Fruit fly (Drosophila melanogaster) whole organism: ENCODE data around the gene CG33159.

Experiments used
- CG8478 ChIP-seq: fragments of >200 bp; optimal IDR thresholded peaks from 2 replicates; lab custom pipeline; 2018; ENCODE audit warnings: inconsistent platforms
- Dll ChIP-seq: fragments of >200 bp; optimal IDR thresholded peaks from 2 replicates; lab custom pipeline; 2017
- EcR ChIP-seq, 2 experiments: fragments of >200 bp; optimal IDR thresholded peaks; 2 replicates each; lab custom pipeline; 2017; ENCODE audit warnings: missing biosample characterization in 2 of 2, missing genetic modification characterization in 2 of 2, missing genetic modification reagents in 2 of 2
- pan ChIP-seq: fragments of >200 bp; optimal IDR thresholded peaks from 2 replicates; lab custom pipeline; 2017
- psq ChIP-seq: fragments of >200 bp; optimal IDR thresholded peaks from 2 replicates; lab custom pipeline; 2017
- usp ChIP-seq: fragments of >200 bp; optimal IDR thresholded peaks from 2 replicates; lab custom pipeline; 2017; ENCODE audit warnings: missing biosample characterization, missing genetic modification characterization, mixed read lengths

Gene CG33159

dm6 chr3L:3204348-3204747 lies at the start of gene CG33159:
CG33159 (minus strand) TSS chr3L:3204448.
- no peak for TF ChIP-seq EcR (GFP tag; optimal IDR thresholded peaks at IDR 0.05; lab: Kevin White, UChicago)

DNA sequence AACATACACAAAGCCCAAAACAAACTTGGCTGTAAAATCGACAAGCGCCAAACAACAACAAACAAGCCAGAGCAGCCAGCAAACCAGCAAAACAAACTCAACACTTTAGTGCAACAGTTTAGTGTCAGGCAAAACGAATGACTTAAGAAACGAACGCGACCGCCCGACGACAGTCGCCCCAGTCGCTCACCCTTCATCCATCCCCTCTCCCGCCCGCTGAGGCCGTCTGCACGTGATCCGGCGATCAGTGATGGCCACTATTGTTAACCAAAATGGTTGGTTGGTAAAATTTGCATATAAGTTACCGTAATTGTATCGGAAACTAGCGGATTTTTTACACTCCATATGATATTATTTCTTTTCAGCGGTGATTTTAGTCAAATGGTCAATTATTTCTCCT lies 49.4 kb upstream of the CG33159 start:
- TF ChIP-seq EcR (GFP tag; optimal IDR thresholded peaks at IDR 0.05; lab: Kevin White, UChicago) (no peak), Dll (lab: Kevin White, UChicago) (no peak), usp (GFP tag; lab: Kevin White, UChicago) (no peak), CG8478 (lab: Kevin White, UChicago) (no peak), psq (lab: Kevin White, UChicago) (no peak), pan (lab: Kevin White, UChicago) (no peak)

dm6 chr3L:3252884-3253283 lies 48.6 kb upstream of the CG33159 start:
- TF ChIP-seq usp (GFP tag; lab: Kevin White, UChicago), result no peak
- no peak for TF ChIP-seq psq (lab: Kevin White, UChicago)
- no peak for TF ChIP-seq CG8478 (lab: Kevin White, UChicago)
- no peak for TF ChIP-seq EcR (GFP tag; optimal IDR thresholded peaks at IDR 0.05; lab: Kevin White, UChicago)
- no peak for TF ChIP-seq Dll (lab: Kevin White, UChicago)
- TF ChIP-seq pan (lab: Kevin White, UChicago), result no peak

DNA sequence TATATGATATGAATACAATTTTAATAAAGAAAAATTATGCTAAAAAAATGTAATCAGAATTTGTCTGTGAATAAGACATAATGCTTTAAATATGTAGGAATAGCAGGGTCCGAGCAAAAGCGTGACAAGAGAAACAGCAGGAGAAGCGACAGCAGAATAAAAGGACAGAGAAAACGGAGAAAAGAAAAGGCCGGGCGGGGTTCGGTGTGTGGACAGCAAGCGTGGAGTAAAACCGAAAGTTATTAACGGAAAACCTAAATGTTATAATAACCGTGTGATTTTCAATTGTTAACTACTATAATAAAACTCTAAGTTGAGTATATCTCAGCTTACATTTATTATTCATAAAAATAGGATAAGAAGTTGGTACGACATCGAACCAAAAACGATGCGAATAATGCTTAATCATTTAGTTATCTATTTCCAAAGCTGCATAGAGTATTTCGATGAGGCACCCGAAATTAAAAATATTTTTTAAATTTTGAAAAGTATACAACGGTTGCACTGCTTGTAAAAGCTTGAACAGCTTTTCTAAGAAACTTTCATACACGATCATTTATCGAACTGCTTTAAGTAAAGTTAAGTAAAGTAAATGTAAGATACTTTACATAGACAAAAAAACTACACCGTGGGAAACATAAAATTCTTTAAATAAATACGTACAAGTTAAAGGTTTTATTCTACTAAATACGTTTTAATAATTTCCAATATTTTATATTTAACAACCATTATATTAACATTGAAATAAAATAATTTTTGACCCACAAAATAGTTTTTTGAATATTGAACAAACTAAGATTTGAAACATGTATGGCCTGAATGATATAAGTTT lies 47.6 kb upstream of the CG33159 start:
- TF ChIP-seq EcR (GFP tag; optimal IDR thresholded peaks at IDR 0.05; lab: Kevin White, UChicago), result no peak
- no peak for TF ChIP-seq pan (lab: Kevin White, UChicago)

DNA sequence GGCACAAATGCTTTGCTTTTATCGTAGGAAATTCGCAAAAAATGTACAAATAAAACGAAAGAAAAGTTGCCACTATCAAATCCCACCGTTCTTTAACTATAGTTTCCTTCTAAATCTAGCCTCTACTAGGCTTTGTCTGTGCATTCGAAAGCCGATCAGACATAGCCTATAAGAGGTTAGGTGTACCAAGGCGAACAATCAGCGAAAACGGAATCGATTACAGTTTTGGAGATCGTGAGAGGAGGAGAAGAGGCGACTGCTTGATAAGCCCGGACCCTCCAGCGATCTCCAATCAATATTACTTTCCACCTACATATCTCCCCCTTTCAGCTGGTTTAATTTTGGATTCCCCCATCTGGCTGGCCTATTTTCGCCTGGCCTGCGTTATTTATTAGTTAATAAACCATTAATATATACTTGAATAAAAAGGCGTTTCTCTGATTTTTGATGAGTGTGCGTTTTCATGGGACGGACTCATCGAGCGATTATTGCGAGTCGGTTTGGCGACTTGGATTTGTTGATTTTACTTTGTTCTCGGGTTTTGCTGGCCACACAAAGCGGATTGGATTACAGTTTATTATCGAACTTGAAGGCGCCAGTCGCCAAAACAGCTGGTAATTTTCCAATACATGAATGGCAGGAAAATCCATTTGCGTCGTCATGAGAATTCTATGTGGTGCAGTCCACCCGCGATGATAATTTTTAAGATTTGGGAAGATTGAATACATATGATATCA lies 46.8 kb upstream of the CG33159 start:
- TF ChIP-seq Dll (lab: Kevin White, UChicago), result no peak
- no peak for TF ChIP-seq psq (lab: Kevin White, UChicago)
- TF ChIP-seq usp (GFP tag; lab: Kevin White, UChicago), result no peak
- no peak for TF ChIP-seq pan (lab: Kevin White, UChicago)
- no peak for TF ChIP-seq EcR (GFP tag; optimal IDR thresholded peaks at IDR 0.05; lab: Kevin White, UChicago)
- no peak for TF ChIP-seq CG8478 (lab: Kevin White, UChicago)

- TF ChIP-seq psq (lab: Kevin White, UChicago) (no peak), pan (lab: Kevin White, UChicago) (no peak), usp (GFP tag; lab: Kevin White, UChicago) (no peak), Dll (lab: Kevin White, UChicago) (no peak), CG8478 (lab: Kevin White, UChicago) (no peak), EcR (GFP tag; optimal IDR thresholded peaks at IDR 0.05; lab: Kevin White, UChicago) (no peak)
Observed at dm6 chr3L:3249997-3250774, 45.9 kb upstream of the CG33159 start.

DNA sequence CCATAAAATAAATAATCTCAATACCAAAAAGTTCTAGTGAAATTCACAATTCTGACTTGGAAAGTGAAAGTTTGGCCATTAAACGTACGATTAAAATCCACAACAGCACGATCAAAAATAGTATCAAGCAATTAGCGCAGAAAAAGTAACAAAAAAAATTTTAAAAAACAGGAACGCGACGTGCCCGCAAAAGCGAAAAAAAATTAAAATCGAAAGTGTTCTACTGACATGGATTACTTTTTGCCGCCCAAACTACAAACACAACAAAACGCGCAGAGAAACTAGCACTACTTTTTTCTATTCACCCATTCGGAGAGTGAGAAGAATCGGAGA lies 45.4 kb upstream of the CG33159 start:
- TF ChIP-seq psq (lab: Kevin White, UChicago), result no peak
- TF ChIP-seq CG8478 (lab: Kevin White, UChicago), result no peak
- no peak for TF ChIP-seq usp (GFP tag; lab: Kevin White, UChicago)
- TF ChIP-seq EcR (GFP tag; optimal IDR thresholded peaks at IDR 0.05; lab: Kevin White, UChicago), result no peak
- no peak for TF ChIP-seq pan (lab: Kevin White, UChicago)
- no peak for TF ChIP-seq Dll (lab: Kevin White, UChicago)

DNA sequence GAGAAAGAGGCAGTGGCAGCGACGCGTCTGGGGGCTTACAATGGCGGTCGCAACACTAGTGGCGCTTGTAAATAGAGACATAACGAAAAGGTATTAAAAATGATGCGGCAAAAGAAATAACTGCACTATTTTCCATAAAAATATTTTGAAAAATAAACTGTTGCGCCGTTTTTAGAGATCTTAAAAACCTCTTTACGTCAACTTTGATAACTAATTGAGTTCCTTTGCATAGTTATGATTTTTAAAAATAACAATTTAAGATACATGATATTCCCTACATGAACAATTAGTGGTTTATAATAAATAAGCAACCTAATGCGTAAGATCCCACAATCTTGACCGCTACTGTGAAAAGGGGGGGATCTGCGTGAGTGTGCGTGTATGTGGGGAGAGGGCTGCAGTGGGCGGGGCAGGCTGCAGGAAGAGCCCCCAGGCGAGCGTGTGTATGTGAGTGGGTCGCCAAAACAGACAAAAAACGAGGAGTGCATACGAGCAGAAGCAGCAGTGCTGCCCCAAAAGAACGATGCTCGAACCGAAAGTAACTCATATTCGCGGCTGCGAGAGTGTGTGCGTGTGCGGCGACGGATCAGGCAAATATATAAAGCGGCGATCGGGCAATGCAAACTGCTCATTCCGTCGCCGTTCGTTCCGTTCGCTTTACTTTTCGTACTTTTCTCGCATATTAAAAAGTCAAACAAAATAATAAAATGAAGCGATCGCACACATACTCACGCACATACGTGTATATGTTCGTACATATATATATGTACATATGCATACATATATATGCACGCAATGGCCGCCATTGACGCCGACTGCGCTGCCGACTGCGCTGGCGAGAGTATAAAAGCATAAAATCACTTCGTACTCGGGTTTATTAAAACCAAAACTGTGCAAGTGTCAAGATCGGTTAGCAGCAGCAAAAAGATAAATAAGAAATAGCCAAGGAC lies 44.7 kb upstream of the CG33159 start:
- TF ChIP-seq psq (lab: Kevin White, UChicago), result no peak

DNA sequence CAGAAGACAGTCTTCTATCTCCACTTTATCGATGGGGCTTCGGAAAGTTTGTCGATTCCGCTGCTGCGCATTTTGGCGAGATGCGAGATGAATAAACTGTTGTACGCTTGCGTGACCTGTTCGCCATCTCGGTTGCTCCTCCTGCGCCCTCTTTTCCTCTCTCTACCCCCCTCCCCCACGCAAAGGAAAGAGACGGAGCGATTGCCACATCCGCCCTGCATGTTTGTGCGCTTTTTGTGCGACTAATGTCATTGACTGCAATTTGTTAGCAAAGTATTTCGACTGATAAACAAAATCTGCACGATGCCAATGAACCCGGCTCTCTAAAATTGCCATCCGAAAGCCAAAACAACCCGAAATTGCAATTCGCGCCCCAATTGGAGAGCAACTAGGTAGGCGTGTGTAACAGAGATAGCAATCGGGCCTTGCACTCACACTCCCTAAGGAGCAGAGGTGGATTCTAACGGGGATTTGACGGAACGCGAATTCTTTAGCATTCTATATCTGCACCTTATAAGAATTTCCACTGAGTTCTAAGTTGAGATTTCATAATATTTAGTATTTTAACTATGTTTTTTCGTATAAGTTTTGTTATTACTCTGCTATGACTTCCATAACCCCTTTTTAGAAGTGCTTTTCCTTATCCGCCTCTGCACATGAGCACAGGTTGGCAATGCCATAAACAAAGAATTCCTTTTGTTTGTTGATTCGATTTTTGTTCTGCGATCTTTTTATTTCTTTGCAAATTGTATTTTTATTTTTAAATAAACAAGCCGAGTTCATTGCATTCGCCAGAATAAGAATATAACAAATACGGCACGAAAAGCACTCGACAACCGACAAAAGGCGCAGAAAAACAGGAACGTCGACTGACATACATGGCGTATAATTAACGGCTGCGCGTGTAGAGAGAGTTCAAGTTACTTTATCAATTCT lies 43.1 kb upstream of the CG33159 start, which contains the start of gene CG43389:
TSS of gene CG43389 (plus strand) at position 886 of the 936 bp plus-strand sequence.
- peak; percentile 24 for TF ChIP-seq Dll (lab: Kevin White, UChicago)
- TF ChIP-seq psq (lab: Kevin White, UChicago), result no peak
- no peak for TF ChIP-seq usp (GFP tag; lab: Kevin White, UChicago)
- no peak for TF ChIP-seq pan (lab: Kevin White, UChicago)
- TF ChIP-seq CG8478 (lab: Kevin White, UChicago), result peak; percentile 57
- TF ChIP-seq EcR (GFP tag; optimal IDR thresholded peaks at IDR 0.05; lab: Kevin White, UChicago), result peak; percentile 66 to 92
